Fruit fly (Drosophila melanogaster): ENCODE measurements around the gene Ir94e.

The Ir94e gene

DNA sequence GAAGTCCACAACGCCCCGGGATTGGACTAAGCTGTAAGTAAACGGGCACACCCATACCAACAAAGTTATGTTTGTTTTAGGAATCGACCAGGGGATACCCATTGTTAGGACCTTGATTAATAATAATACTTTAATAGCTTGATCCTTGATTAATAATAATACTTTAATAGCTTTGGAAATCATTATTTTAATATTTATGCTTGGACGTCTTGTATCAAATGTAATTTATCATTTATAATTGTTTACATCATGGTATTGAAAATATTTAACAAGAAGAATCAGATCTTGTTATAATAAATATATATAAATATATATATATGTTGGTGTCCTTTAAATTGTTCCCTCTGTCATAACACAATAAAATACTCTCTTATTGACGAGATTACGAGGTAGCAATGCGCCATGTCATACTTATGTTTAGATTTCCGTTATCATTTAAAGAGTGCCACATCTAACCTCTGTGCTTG lies 48.4 kb upstream of the Ir94e start (continued):
- TF ChIP-seq chinmo (GFP tag; IDR thresholded peaks at IDR 0.05; ENCODE audit: partially characterized antibody): no peak
- TF ChIP-seq wdn (GFP tag; IDR thresholded peaks at IDR 0.05): peak; percentile 56; the same call in 1 of the 2 replicates
- peak; percentile 81 for TF ChIP-seq sob (GFP tag; IDR thresholded peaks at IDR 0.05)
- TF ChIP-seq CG1233 (GFP tag; optimal IDR thresholded peaks at IDR 0.05): peak; percentile 84
- TF ChIP-seq klu (GFP tag; IDR thresholded peaks at IDR 0.05): 0 out of 2 replicates have a peak, but pooled peaks have one; percentile 16
- TF ChIP-seq B-H1 (GFP tag; IDR thresholded peaks at IDR 0.05): peak; percentile 73
- peak; percentile 87 for TF ChIP-seq odd (GFP tag; optimal IDR thresholded peaks at IDR 0.05)
- no peak for TF ChIP-seq NC2β (GFP tag; optimal IDR thresholded peaks at IDR 0.05)
- no peak for TF ChIP-seq Vsx1 (GFP tag; optimal IDR thresholded peaks at IDR 0.05)
- TF ChIP-seq eyg (GFP tag; optimal IDR thresholded peaks at IDR 0.05): no peak
- no peak for TF ChIP-seq fd102C (GFP tag; optimal IDR thresholded peaks at IDR 0.05)
- TF ChIP-seq Nf-YB (GFP tag; optimal IDR thresholded peaks at IDR 0.05): peak; percentile 82
- TF ChIP-seq tap (tag; optimal IDR thresholded peaks at IDR 0.05): peak; percentile 9
- peak; percentile 85 for TF ChIP-seq CG12942 (GFP tag; optimal IDR thresholded peaks at IDR 0.05)
- TF ChIP-seq lmd (GFP tag; IDR thresholded peaks at IDR 0.05): peak; percentile 79
- TF ChIP-seq ken (GFP tag; IDR thresholded peaks at IDR 0.05): peak; percentile 48; the same call in 1 of the 3 replicates
- TF ChIP-seq onecut (GFP tag; IDR thresholded peaks at IDR 0.05): peak; percentile 52
- no peak for TF ChIP-seq MESR4 (GFP tag; optimal IDR thresholded peaks at IDR 0.05)
- TF ChIP-seq salm (tag; optimal IDR thresholded peaks at IDR 0.05): peak; percentile 76
- TF ChIP-seq pho (GFP tag; optimal IDR thresholded peaks at IDR 0.05): no peak
- peak; percentile 85 for TF ChIP-seq CG10147 (GFP tag; optimal IDR thresholded peaks at IDR 0.05)
- TF ChIP-seq vnd (GFP tag; IDR thresholded peaks at IDR 0.05; ENCODE audit: partially characterized antibody): no peak
- TF ChIP-seq CG4707 (GFP tag; optimal IDR thresholded peaks at IDR 0.05): peak; percentile 62
- no peak for TF ChIP-seq CG12071 (GFP tag; optimal IDR thresholded peaks at IDR 0.05)
- peak; percentile 96 for TF ChIP-seq PHDP (tag; optimal IDR thresholded peaks at IDR 0.05)
- peak; percentile 16; the same call in 1 of the 2 replicates for TF ChIP-seq ro (GFP tag; IDR thresholded peaks at IDR 0.05)
- no peak for TF ChIP-seq CG2129 (GFP tag; IDR thresholded peaks at IDR 0.05; ENCODE audit: partially characterized antibody)
- no peak for TF ChIP-seq CG14965 (GFP tag; optimal IDR thresholded peaks at IDR 0.05; ENCODE audit: borderline replicate concordance)
- TF ChIP-seq CG17385 (GFP tag; optimal IDR thresholded peaks at IDR 0.05): peak; percentile 92
- TF ChIP-seq Fer2 (tag; optimal IDR thresholded peaks at IDR 0.05): peak; percentile 39
- TF ChIP-seq Rx (GFP tag; IDR thresholded peaks at IDR 0.05): no peak
- TF ChIP-seq BtbVII (GFP tag; optimal IDR thresholded peaks at IDR 0.05): peak; percentile 75
- TF ChIP-seq CG10274 (GFP tag; optimal IDR thresholded peaks at IDR 0.05): no peak
- no peak for TF ChIP-seq corto (GFP tag; optimal IDR thresholded peaks at IDR 0.05)
- peak; percentile 87 for TF ChIP-seq Xrp1 (GFP tag; IDR thresholded peaks at IDR 0.05)
- TF ChIP-seq Ravus (GFP tag; IDR thresholded peaks at IDR 0.05): peak; percentile 36
- peak; percentile 58 for TF ChIP-seq CG1603 (tag; optimal IDR thresholded peaks at IDR 0.05)
- peak; percentile 73 for TF ChIP-seq org-1 (GFP tag; optimal IDR thresholded peaks at IDR 0.05)
- TF ChIP-seq CG10366 (GFP tag; IDR thresholded peaks at IDR 0.05): peak; percentile 76
- TF ChIP-seq usp (GFP tag; optimal IDR thresholded peaks at IDR 0.05): no peak
- peak; percentile 66 for TF ChIP-seq CG1529 (GFP tag; optimal IDR thresholded peaks at IDR 0.05)
- TF ChIP-seq CG33557 (GFP tag; optimal IDR thresholded peaks at IDR 0.05): peak; percentile 74
- TF ChIP-seq disco-r (GFP tag; optimal IDR thresholded peaks at IDR 0.05): no peak
- TF ChIP-seq pum (GFP tag; optimal IDR thresholded peaks at IDR 0.05): no peak
- TF ChIP-seq bsh (GFP tag; optimal IDR thresholded peaks at IDR 0.05): peak; percentile 64 to 93
- TF ChIP-seq CG11504 (tag; optimal IDR thresholded peaks at IDR 0.05): peak; percentile 93
- no peak for TF ChIP-seq vfl (GFP tag; optimal IDR thresholded peaks at IDR 0.05)
- peak; percentile 74 for TF ChIP-seq Six4 (GFP tag; optimal IDR thresholded peaks at IDR 0.05)
- no peak for TF ChIP-seq Doc2 (GFP tag; IDR thresholded peaks at IDR 0.05)
- no peak for TF ChIP-seq hkb (optimal IDR thresholded peaks at IDR 0.05)
- TF ChIP-seq hkb (GFP tag; IDR thresholded peaks at IDR 0.05): peak; percentile 84

All from whole organism, embryonic.